Worm (Caenorhabditis elegans) whole organism, L4 larva: ENCODE measurements around the gene D1086.9.
"Not testable (repeated sequence)": the region's sequence is repeated elsewhere in the genome, so short reads cannot be mapped to it uniquely, and the experiment has no call there.

ENCODE experiments used
- aly-2 ChIP-seq: sonication (generic microtip); optimal IDR thresholded peaks from 2 replicates; lab custom pipeline; 2018; ENCODE audit warnings: missing biosample characterization, missing genetic modification characterization
- daf-16 ChIP-seq, 3 experiments: sonication (generic microtip); optimal IDR thresholded peaks; 2 replicates each; lab custom pipeline; 2016 to 2017; ENCODE audit warnings: missing genetic modification characterization in 3 of 3, missing genetic modification reagents in 3 of 3, mild to moderate bottlenecking in 2 of 3, missing compliant biosample characterization in 2 of 3, missing biosample characterization in 1 of 3, moderate library complexity in 1 of 3
- dpl-1 ChIP-seq: fragments of 150-350 bp; optimal IDR thresholded peaks from 2 replicates; lab custom pipeline; 2014; ENCODE audit warnings: missing biosample characterization, missing genetic modification reagents, missing genetic modification characterization
- fkh-10 ChIP-seq: fragments of 150-350 bp; optimal IDR thresholded peaks from 2 replicates; lab custom pipeline; 2014; ENCODE audit warnings: missing biosample characterization, missing genetic modification reagents, missing genetic modification characterization
- nhr-237 ChIP-seq: sonication (generic microtip); optimal IDR thresholded peaks from 2 replicates; lab custom pipeline; 2017; ENCODE audit warnings: missing biosample characterization, missing genetic modification characterization
- nhr-28 ChIP-seq: fragments of 150-350 bp; optimal IDR thresholded peaks from 2 replicates; lab custom pipeline; 2014; ENCODE audit warnings: missing biosample characterization, missing genetic modification characterization
- pha-4 ChIP-seq, 2 experiments: fragments of 150-350 bp in 1 of 2; fragments of 200-800 bp in 1 of 2; sonication (Bioruptor generic) in 1 of 2; IDR thresholded peaks in 1 of 2; optimal IDR thresholded peaks in 1 of 2; 2 replicates each; pipeline versions ENCODE4 v1.3.6 to Lab custom; 2014 to 2022; ENCODE audit warnings: missing genetic modification characterization in 2 of 2, missing genetic modification reagents in 2 of 2, missing biosample characterization in 1 of 2, missing compliant biosample characterization in 1 of 2

DNA sequence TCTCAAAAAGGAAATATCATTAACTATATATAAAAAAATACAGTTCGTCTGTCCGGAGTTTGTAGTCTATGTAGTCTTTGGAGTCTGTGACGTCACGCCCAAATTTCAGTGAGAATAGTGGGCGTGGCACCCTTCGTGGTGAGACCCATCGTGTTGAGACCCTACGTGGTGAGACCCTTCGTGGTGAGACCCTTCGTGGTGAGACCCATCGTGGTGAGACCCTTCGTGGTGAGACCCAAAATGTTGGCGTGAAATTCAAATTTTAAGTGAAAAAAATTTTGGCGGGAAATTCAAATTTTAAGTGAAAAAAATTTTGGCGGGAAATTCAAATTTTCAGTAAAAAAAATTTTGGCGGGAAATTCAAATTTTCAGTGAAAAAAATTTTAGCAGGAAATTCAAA lies 20.1 kb downstream of the D1086.9 start:
- TF ChIP-seq nhr-28 (tag; lab: Kevin White, UChicago); pha-4 (GFP tag; IDR thresholded peaks at IDR 0.05; lab: Robert Waterston, UW); pha-4 (tag; optimal IDR thresholded peaks at IDR 0.05; lab: Kevin White, UChicago); daf-16 (GFP tag; optimal IDR thresholded peaks at IDR 0.05; lab: Kevin White, UChicago); daf-16 (tag; optimal IDR thresholded peaks at IDR 0.05; lab: Kevin White, UChicago); dpl-1 (GFP tag; lab: Kevin White, UChicago); aly-2 (tag; lab: Kevin White, UChicago); fkh-10 (GFP tag; lab: Kevin White, UChicago); nhr-237: not testable (repeated sequence)
